Worm (Caenorhabditis elegans): ENCODE data around the gene T07A9.12.

Gene T07A9.12

DNA sequence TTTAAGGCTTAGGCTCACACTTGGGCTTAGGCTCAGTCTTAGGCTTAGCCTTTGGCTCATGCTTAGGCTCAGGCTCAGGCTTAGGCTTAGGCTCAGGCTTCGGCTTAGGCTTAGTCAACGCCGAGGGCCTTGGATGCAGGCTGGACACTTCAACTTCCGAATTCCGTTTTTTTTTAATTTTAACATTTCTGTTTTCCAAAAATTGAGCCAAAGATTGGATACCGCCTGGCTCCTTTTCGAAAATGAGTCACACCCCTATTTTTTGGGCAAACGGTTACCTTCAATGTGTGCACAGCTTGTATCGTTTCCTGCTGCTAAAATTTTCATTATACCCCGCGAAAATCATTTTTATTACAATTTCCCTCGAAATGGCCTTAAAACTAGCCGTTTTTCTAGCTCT is 44.8 kb downstream of the T07A9.12 start, which contains the start of gene M04G7.1:
Gene M04G7.1 (plus strand): TSS at position 301 of the 400 bp plus-strand sequence.
- no peak for TF ChIP-seq nhr-237 (tag; optimal IDR thresholded peaks at IDR 0.05)
- no peak for TF ChIP-seq sem-2 (GFP tag; optimal IDR thresholded peaks at IDR 0.05)
- no peak for TF ChIP-seq blmp-1 (tag; optimal IDR thresholded peaks at IDR 0.05)
- no peak for TF ChIP-seq pha-4 (tag; optimal IDR thresholded peaks at IDR 0.05)

DNA sequence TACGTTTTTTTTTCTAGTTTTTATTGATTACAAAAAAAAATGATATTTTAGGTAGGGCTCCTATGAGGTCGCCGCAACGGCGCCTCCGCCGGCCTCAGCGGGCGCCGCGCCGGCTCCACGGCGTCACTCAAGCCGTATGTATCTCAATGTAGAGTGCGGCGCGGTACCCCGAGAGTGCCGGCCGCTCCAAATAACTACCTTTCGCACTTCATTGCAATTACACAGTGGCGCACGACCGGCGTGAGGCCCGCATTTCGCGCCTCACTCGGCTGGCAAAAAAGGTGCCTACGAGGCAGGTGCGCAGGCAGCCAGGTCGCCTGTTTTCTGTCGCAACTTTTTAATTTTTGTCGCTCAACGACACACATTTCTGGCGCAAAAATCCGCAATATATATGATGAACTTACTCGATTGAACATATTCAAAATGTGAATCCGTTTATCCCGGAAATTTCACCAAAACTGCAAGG is 50.0 kb downstream of the T07A9.12 start, which contains the start of gene M04G7.2:
Gene M04G7.2 (minus strand): TSS at position 416 of the 466 bp plus-strand sequence.
- TF ChIP-seq elt-1 (tag; optimal IDR thresholded peaks at IDR 0.05; ENCODE audit: borderline replicate concordance, insufficient read depth) (no peak), nhr-12 (tag; optimal IDR thresholded peaks at IDR 0.05) (no peak), unc-62 (GFP tag; optimal IDR thresholded peaks at IDR 0.05) (no peak)

- no peak for TF ChIP-seq nhr-12 (tag; optimal IDR thresholded peaks at IDR 0.05)
- TF ChIP-seq nhr-237 (tag; optimal IDR thresholded peaks at IDR 0.05) = no peak
- no peak for TF ChIP-seq zip-8 (tag; optimal IDR thresholded peaks at IDR 0.05)
- no peak for TF ChIP-seq M03D4.4 (tag; optimal IDR thresholded peaks at IDR 0.05)
- no peak for TF ChIP-seq elt-3 (tag; optimal IDR thresholded peaks at IDR 0.05)
- no peak for TF ChIP-seq ztf-11 (tag; optimal IDR thresholded peaks at IDR 0.05)
- no peak for TF ChIP-seq elt-1 (tag; optimal IDR thresholded peaks at IDR 0.05; ENCODE audit: borderline replicate concordance, insufficient read depth)
- TF ChIP-seq tbx-8 (GFP tag; optimal IDR thresholded peaks at IDR 0.05) = no peak
- TF ChIP-seq ceh-43 (GFP tag; optimal IDR thresholded peaks at IDR 0.05) = no peak
- TF ChIP-seq nhr-2 (tag; optimal IDR thresholded peaks at IDR 0.05) = no peak
- TF ChIP-seq drap-1 (GFP tag; optimal IDR thresholded peaks at IDR 0.05) = no peak
- no peak for TF ChIP-seq mab-5 (tag; optimal IDR thresholded peaks at IDR 0.05)
- no peak for TF ChIP-seq lin-32 (GFP tag; optimal IDR thresholded peaks at IDR 0.05)
- TF ChIP-seq sptf-1 (tag; optimal IDR thresholded peaks at IDR 0.05) = no peak
- no peak for TF ChIP-seq unc-39 (tag; optimal IDR thresholded peaks at IDR 0.05)
- TF ChIP-seq ces-1 (GFP tag; optimal IDR thresholded peaks at IDR 0.05) = no peak
- no peak for TF ChIP-seq snpc-4 (tag; optimal IDR thresholded peaks at IDR 0.05)
- TF ChIP-seq pha-4 (tag; optimal IDR thresholded peaks at IDR 0.05) = no peak
These were observed 51.4 kb downstream of the T07A9.12 start for ce11 chrIV:462050-462449.
